Fruit fly (Drosophila melanogaster): ENCODE measurements around the gene CG32554.
"Not testable (repeated sequence)": the region's sequence is repeated elsewhere in the genome, so short reads cannot be mapped to it uniquely, and the experiment has no call there.

CG32554 gene

dm6 chrX:17852457-17852856, at the start of gene CG32554:
TSS of gene CG32554 (minus strand) at chrX:17852685.
- TF ChIP-seq CG9948 (tag; optimal IDR thresholded peaks at IDR 0.05) = no peak
- TF ChIP-seq EcR (GFP tag; optimal IDR thresholded peaks at IDR 0.05) = no peak
- no peak for TF ChIP-seq CG14655 (GFP tag; optimal IDR thresholded peaks at IDR 0.05)
- TF ChIP-seq CG8159 (tag; optimal IDR thresholded peaks at IDR 0.05) = no peak
- no peak for TF ChIP-seq CG13204 (GFP tag; optimal IDR thresholded peaks at IDR 0.05)
- no peak for TF ChIP-seq Pif1A (GFP tag; optimal IDR thresholded peaks at IDR 0.05)
- no peak for TF ChIP-seq CG32121 (GFP tag; IDR thresholded peaks at IDR 0.05)
- no peak for TF ChIP-seq fd96Ca (GFP tag; IDR thresholded peaks at IDR 0.05)
- no peak for TF ChIP-seq Snoo (tag; optimal IDR thresholded peaks at IDR 0.05)
- no peak for TF ChIP-seq CG8301 (tag; optimal IDR thresholded peaks at IDR 0.05)
- TF ChIP-seq CG17806 (tag; optimal IDR thresholded peaks at IDR 0.05) = no peak
- no peak for TF ChIP-seq gl (tag; optimal IDR thresholded peaks at IDR 0.05)
- TF ChIP-seq CG10348 (GFP tag; IDR thresholded peaks at IDR 0.05) = no peak
- no peak for TF ChIP-seq Pif1B (GFP tag; optimal IDR thresholded peaks at IDR 0.05)
- no peak for TF ChIP-seq D1 (tag; optimal IDR thresholded peaks at IDR 0.05)
- TF ChIP-seq CG4496 (GFP tag; IDR thresholded peaks at IDR 0.05) = no peak
- no peak for TF ChIP-seq CG15710 (tag; optimal IDR thresholded peaks at IDR 0.05)

dm6 chrX:17899402-17899801, 46.9 kb upstream of the CG32554 start, which contains the start of gene Gss2:
TSS of gene Gss2 (plus strand) at chrX:17899702.
- not testable (repeated sequence) for TF ChIP-seq CG32121 (GFP tag; IDR thresholded peaks at IDR 0.05); CG15710 (tag; optimal IDR thresholded peaks at IDR 0.05); Pif1A (GFP tag; optimal IDR thresholded peaks at IDR 0.05)

dm6 chrX:17889247-17889646, 36.8 kb upstream of the CG32554 start, which contains the start of gene Gss1:
TSS of gene Gss1 (plus strand) at chrX:17889547.
- TF ChIP-seq CG15710 (tag; optimal IDR thresholded peaks at IDR 0.05); CG10348 (GFP tag; IDR thresholded peaks at IDR 0.05); CG34367 (tag; optimal IDR thresholded peaks at IDR 0.05): not testable (repeated sequence)

- no peak for TF ChIP-seq CG15710 (tag; optimal IDR thresholded peaks at IDR 0.05)
- no peak for TF ChIP-seq CG10348 (GFP tag; IDR thresholded peaks at IDR 0.05)
- TF ChIP-seq fd96Ca (GFP tag; IDR thresholded peaks at IDR 0.05) = no peak
- no peak for TF ChIP-seq CG32121 (GFP tag; IDR thresholded peaks at IDR 0.05)
- TF ChIP-seq CG13204 (GFP tag; optimal IDR thresholded peaks at IDR 0.05) = no peak
- no peak for TF ChIP-seq Ets98B (GFP tag; IDR thresholded peaks at IDR 0.05)
- no peak for TF ChIP-seq CG12605 (GFP tag; IDR thresholded peaks at IDR 0.05)
- no peak for TF ChIP-seq Snoo (tag; optimal IDR thresholded peaks at IDR 0.05)
- TF ChIP-seq CG4496 (GFP tag; IDR thresholded peaks at IDR 0.05) = no peak
- TF ChIP-seq CG8159 (tag; optimal IDR thresholded peaks at IDR 0.05) = no peak
- no peak for TF ChIP-seq EcR (GFP tag; optimal IDR thresholded peaks at IDR 0.05)
- no peak for TF ChIP-seq D1 (tag; optimal IDR thresholded peaks at IDR 0.05)
- no peak for TF ChIP-seq rn (GFP tag; IDR thresholded peaks at IDR 0.05)
- no peak for TF ChIP-seq gl (tag; optimal IDR thresholded peaks at IDR 0.05)
- no peak for TF ChIP-seq CG8301 (tag; optimal IDR thresholded peaks at IDR 0.05)
- TF ChIP-seq Pif1B (GFP tag; optimal IDR thresholded peaks at IDR 0.05) = no peak
- no peak for TF ChIP-seq CG9948 (tag; optimal IDR thresholded peaks at IDR 0.05)
- no peak for TF ChIP-seq CG14655 (GFP tag; optimal IDR thresholded peaks at IDR 0.05)
These were observed 35.4 kb upstream of the CG32554 start, which contains the start of gene CG6788 for dm6 chrX:17887877-17888276. TSS of gene CG6788 (plus strand) at chrX:17888177.

dm6 chrX:17887208-17887627, 34.7 kb upstream of the CG32554 start, which contains the start of gene mnb:
TSS of gene mnb (minus strand) at chrX:17887222.
- TF ChIP-seq CG4496 (GFP tag; IDR thresholded peaks at IDR 0.05) (no peak), CG34367 (tag; optimal IDR thresholded peaks at IDR 0.05) (no peak), D1 (tag; optimal IDR thresholded peaks at IDR 0.05) (no peak), Pif1B (GFP tag; optimal IDR thresholded peaks at IDR 0.05) (no peak), EcR (GFP tag; optimal IDR thresholded peaks at IDR 0.05) (no peak), rn (GFP tag; IDR thresholded peaks at IDR 0.05) (no peak)

dm6 chrX:17886449-17887207, 34.1 kb upstream of the CG32554 start:
- peak; percentile 61 for TF ChIP-seq CG34367 (tag; optimal IDR thresholded peaks at IDR 0.05)
- TF ChIP-seq CG12605 (GFP tag; IDR thresholded peaks at IDR 0.05) = peak; percentile 62
- TF ChIP-seq rn (GFP tag; IDR thresholded peaks at IDR 0.05) = no peak
- TF ChIP-seq CG17806 (tag; optimal IDR thresholded peaks at IDR 0.05) = peak; percentile 43
- peak; percentile 69 for TF ChIP-seq EcR (GFP tag; optimal IDR thresholded peaks at IDR 0.05)
- TF ChIP-seq Snoo (tag; optimal IDR thresholded peaks at IDR 0.05) = peak; percentile 26
- TF ChIP-seq Ets98B (GFP tag; IDR thresholded peaks at IDR 0.05) = no peak
- TF ChIP-seq CG14655 (GFP tag; optimal IDR thresholded peaks at IDR 0.05) = peak; percentile 83
- TF ChIP-seq CG8159 (tag; optimal IDR thresholded peaks at IDR 0.05) = peak; percentile 68
- peak; percentile 69 for TF ChIP-seq CG8301 (tag; optimal IDR thresholded peaks at IDR 0.05)
- TF ChIP-seq CG15710 (tag; optimal IDR thresholded peaks at IDR 0.05) = peak; percentile 61
- peak; percentile 84 for TF ChIP-seq CG13204 (GFP tag; optimal IDR thresholded peaks at IDR 0.05)
- 0 out of 2 replicates have a peak, but pooled peaks have one; percentile 26 for TF ChIP-seq CG32121 (GFP tag; IDR thresholded peaks at IDR 0.05)
- no peak for TF ChIP-seq CG10348 (GFP tag; IDR thresholded peaks at IDR 0.05)
- TF ChIP-seq CG9948 (tag; optimal IDR thresholded peaks at IDR 0.05) = peak; percentile 46
- TF ChIP-seq CG4496 (GFP tag; IDR thresholded peaks at IDR 0.05) = peak; percentile 70; the same call in 2 of the 3 replicates
- peak; percentile 84 for TF ChIP-seq gl (tag; optimal IDR thresholded peaks at IDR 0.05)
- peak; percentile 4 for TF ChIP-seq D1 (tag; optimal IDR thresholded peaks at IDR 0.05)
- peak; percentile 62; the same call in 1 of the 3 replicates for TF ChIP-seq fd96Ca (GFP tag; IDR thresholded peaks at IDR 0.05)
- TF ChIP-seq Pif1B (GFP tag; optimal IDR thresholded peaks at IDR 0.05) = peak; percentile 28
- peak; percentile 57 for TF ChIP-seq Pif1A (GFP tag; optimal IDR thresholded peaks at IDR 0.05)

All from whole organism, pupa.